Worm (Caenorhabditis elegans) whole organism, L3 larva: ENCODE measurements around the gene C09F9.1.

Experiments used
- R02D3.7 ChIP-seq: fragments of 150-350 bp; optimal IDR thresholded peaks from 2 replicates; lab custom pipeline; 2014; ENCODE audit warnings: missing biosample characterization, missing genetic modification characterization
- ZK546.5 ChIP-seq: sonication (generic microtip); optimal IDR thresholded peaks from 2 replicates; lab custom pipeline; 2017; ENCODE audit warnings: missing biosample characterization, missing genetic modification characterization
- aly-2 ChIP-seq: fragments of 150-350 bp; optimal IDR thresholded peaks from 2 replicates; lab custom pipeline; 2014; ENCODE audit warnings: missing biosample characterization, missing genetic modification characterization
- ama-1 ChIP-seq: fragments of 150-350 bp; optimal IDR thresholded peaks from 2 replicates; lab custom pipeline; 2018
- ceh-16 ChIP-seq: sonication (generic microtip); optimal IDR thresholded peaks from 2 replicates; lab custom pipeline; 2017; ENCODE audit warnings: missing biosample characterization, missing genetic modification characterization
- elt-1 ChIP-seq: fragments of 150-350 bp; optimal IDR thresholded peaks from 2 replicates; lab custom pipeline; 2014; ENCODE audit warnings: missing biosample characterization, missing genetic modification characterization
- eor-1 ChIP-seq, 2 experiments: fragments of 150-350 bp; optimal IDR thresholded peaks; 2 replicates each; lab custom pipeline; 2014 to 2018; ENCODE audit warnings: missing biosample characterization in 2 of 2, missing genetic modification characterization in 2 of 2
- fkh-10 ChIP-seq: sonication (generic microtip); optimal IDR thresholded peaks from 2 replicates; lab custom pipeline; 2017; ENCODE audit warnings: missing biosample characterization, missing genetic modification reagents, missing genetic modification characterization
- fkh-2 ChIP-seq: fragments of 150-350 bp; optimal IDR thresholded peaks from 2 replicates; lab custom pipeline; 2014; ENCODE audit warnings: missing biosample characterization, missing genetic modification reagents, missing genetic modification characterization
- lin-15B ChIP-seq: fragments of 150-350 bp; optimal IDR thresholded peaks from 2 replicates; lab custom pipeline; 2014; ENCODE audit warnings: missing biosample characterization, missing genetic modification characterization
- mdl-1 ChIP-seq: fragments of 150-350 bp; optimal IDR thresholded peaks from 2 replicates; lab custom pipeline; 2014; ENCODE audit warnings: missing biosample characterization, missing genetic modification characterization
- mml-1 ChIP-seq: fragments of 150-350 bp; sonication (generic microtip); optimal IDR thresholded peaks from 3 replicates; lab custom pipeline; 2014; ENCODE audit warnings: missing biosample characterization, missing genetic modification characterization
- nfya-1 ChIP-seq: sonication (generic microtip); optimal IDR thresholded peaks from 2 replicates; lab custom pipeline; 2017; ENCODE audit warnings: missing genetic modification characterization, mild to moderate bottlenecking, missing compliant biosample characterization, antibody characterized with exemption, moderate library complexity; ENCODE audit not compliant: insufficient read depth
- nhr-11 ChIP-seq: fragments of 150-350 bp; optimal IDR thresholded peaks from 2 replicates; lab custom pipeline; 2014; ENCODE audit warnings: missing biosample characterization, missing genetic modification characterization
- nhr-23 ChIP-seq: fragments of 150-350 bp; optimal IDR thresholded peaks from 2 replicates; lab custom pipeline; 2014; ENCODE audit warnings: missing biosample characterization, missing genetic modification reagents, missing genetic modification characterization
- nhr-25 ChIP-seq: sonication (generic microtip); optimal IDR thresholded peaks from 2 replicates; lab custom pipeline; 2017; ENCODE audit warnings: missing biosample characterization, missing genetic modification characterization
- nhr-28 ChIP-seq: fragments of 150-350 bp; optimal IDR thresholded peaks from 2 replicates; lab custom pipeline; 2014; ENCODE audit warnings: missing biosample characterization, missing genetic modification characterization
- nhr-43 ChIP-seq: sonication (generic microtip); optimal IDR thresholded peaks from 2 replicates; lab custom pipeline; 2016; ENCODE audit warnings: mild to moderate bottlenecking, missing genetic modification characterization, missing compliant biosample characterization; ENCODE audit not compliant: poor library complexity, severe bottlenecking
- nhr-76 ChIP-seq: fragments of 150-350 bp; sonication (generic microtip); optimal IDR thresholded peaks from 5 replicates; lab custom pipeline; 2014; ENCODE audit warnings: missing biosample characterization, missing genetic modification characterization
- pqm-1 ChIP-seq: fragments of 150-350 bp; optimal IDR thresholded peaks from 2 replicates; lab custom pipeline; 2017; ENCODE audit warnings: missing biosample characterization, missing genetic modification characterization, inconsistent platforms
- sea-2 ChIP-seq: fragments of 150-350 bp; sonication (generic microtip); optimal IDR thresholded peaks from 4 replicates; lab custom pipeline; 2014; ENCODE audit warnings: missing biosample characterization, missing genetic modification reagents, missing genetic modification characterization
- skn-1 ChIP-seq: fragments of 150-350 bp; optimal IDR thresholded peaks from 2 replicates; lab custom pipeline; 2014; ENCODE audit warnings: missing biosample characterization, missing genetic modification characterization
- snpc-4 ChIP-seq: fragments of 150-350 bp; optimal IDR thresholded peaks from 2 replicates; lab custom pipeline; 2014; ENCODE audit warnings: missing biosample characterization, missing genetic modification characterization
- tbx-2 ChIP-seq: sonication (generic microtip); optimal IDR thresholded peaks from 2 replicates; lab custom pipeline; 2016; ENCODE audit warnings: mild to moderate bottlenecking, missing genetic modification characterization, missing compliant biosample characterization
- unc-39 ChIP-seq: sonication (generic microtip); optimal IDR thresholded peaks from 4 replicates; lab custom pipeline; 2017; ENCODE audit warnings: missing biosample characterization, missing genetic modification characterization
- zag-1 ChIP-seq: fragments of 150-350 bp; optimal IDR thresholded peaks from 2 replicates; lab custom pipeline; 2014; ENCODE audit warnings: missing biosample characterization, missing genetic modification characterization
- ztf-4 ChIP-seq: fragments of 150-350 bp; optimal IDR thresholded peaks from 2 replicates; lab custom pipeline; 2014; ENCODE audit warnings: missing biosample characterization, missing genetic modification characterization

Gene C09F9.1

DNA sequence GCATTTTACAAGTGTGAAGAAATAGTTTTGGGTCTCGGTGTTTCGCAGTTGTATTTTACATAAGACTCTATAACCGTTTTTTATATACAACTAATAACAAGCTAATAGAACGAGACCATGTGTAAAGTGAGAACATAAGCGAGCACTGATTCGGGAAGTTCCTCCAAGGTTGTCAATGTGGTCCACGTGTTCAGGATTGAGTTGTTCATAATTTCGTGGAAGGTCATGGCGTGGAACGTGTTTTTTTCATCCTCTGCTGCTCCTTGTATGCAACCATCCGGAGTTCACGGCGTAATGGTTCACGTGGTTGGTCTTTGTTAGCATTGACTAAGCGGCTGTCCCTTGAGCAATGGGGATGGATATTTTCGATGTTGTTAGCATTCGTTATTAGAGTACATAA, 30.0 kb downstream of the C09F9.1 start:
- TF ChIP-seq ztf-4 (tag; lab: Kevin White, UChicago) (no peak), nhr-28 (tag; lab: Kevin White, UChicago) (no peak), skn-1 (tag; lab: Kevin White, UChicago) (no peak), nhr-76 (tag; lab: Kevin White, UChicago) (no peak), R02D3.7 (tag; lab: Kevin White, UChicago) (no peak), mdl-1 (tag; lab: Kevin White, UChicago) (no peak), pqm-1 (tag; lab: Kevin White, UChicago) (no peak), lin-15B (tag; lab: Kevin White, UChicago) (no peak), nhr-23 (no peak), eor-1 (tag; optimal IDR thresholded peaks at IDR 0.05; lab: Kevin White, UChicago) (no peak), elt-1 (tag; lab: Kevin White, UChicago) (no peak), sea-2 (GFP tag; lab: Kevin White, UChicago) (no peak), ceh-16 (tag; lab: Kevin White, UChicago) (no peak), nhr-11 (tag; lab: Kevin White, UChicago) (no peak), tbx-2 (tag; lab: Kevin White, UChicago) (no peak), nfya-1 (tag; lab: Kevin White, UChicago) (no peak), ZK546.5 (no peak), fkh-10 (GFP tag; lab: Kevin White, UChicago) (no peak), zag-1 (no peak)
- TF ChIP-seq, all 47 proteins: peak for 0

DNA sequence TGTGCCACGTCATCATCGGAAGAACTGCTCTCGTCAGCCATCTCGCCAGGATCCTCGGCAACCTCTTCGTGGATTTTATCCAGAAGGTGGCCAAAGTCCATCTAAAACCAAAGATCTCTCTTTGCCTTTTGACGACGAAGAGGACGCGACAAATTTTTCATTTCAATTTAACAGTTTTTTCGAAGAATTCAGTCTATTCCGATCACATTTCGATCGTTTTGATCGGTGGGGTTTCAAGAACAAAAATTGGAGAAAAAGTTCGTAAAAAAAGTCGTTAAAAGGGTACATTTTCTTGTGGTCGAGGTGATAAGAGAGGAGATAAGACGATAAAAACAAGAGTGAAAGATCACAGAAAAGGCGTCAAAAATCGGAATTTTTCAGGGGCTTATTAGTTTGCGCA, 35.3 kb downstream of the C09F9.1 start, which contains the start of gene glna-1:
Gene glna-1 (minus strand): TSS at position 101 of the 400 bp plus-strand sequence.
- TF ChIP-seq skn-1 (tag; lab: Kevin White, UChicago) (no peak), snpc-4 (no peak), fkh-2 (no peak), nhr-25 (tag; lab: Kevin White, UChicago) (no peak)

DNA sequence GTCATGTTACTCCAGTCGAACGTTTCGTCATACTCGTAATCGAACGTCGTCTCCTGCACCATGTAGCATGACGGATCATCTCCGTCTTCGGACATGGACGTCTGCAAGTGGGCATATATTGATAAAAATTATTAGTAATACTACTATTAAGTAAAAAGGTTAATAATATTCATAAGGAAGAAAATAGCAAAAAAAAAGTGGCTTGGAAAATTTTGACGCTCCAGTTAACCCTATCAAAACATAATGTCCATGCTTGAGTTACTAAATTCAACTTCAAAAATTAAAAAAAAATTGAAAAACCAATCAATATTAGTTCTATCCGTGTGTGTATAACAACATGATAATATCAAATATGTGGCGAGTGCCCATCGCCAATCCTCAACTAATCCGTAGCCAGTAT, 41.0 kb downstream of the C09F9.1 start, which contains the start of gene npr-34:
Gene npr-34 (minus strand): TSS at position 101 of the 400 bp plus-strand sequence.
- TF ChIP-seq nhr-43 (tag; lab: Kevin White, UChicago) (no peak), nhr-11 (tag; lab: Kevin White, UChicago) (no peak)
- TF ChIP-seq, all 47 proteins: peak for 0

DNA sequence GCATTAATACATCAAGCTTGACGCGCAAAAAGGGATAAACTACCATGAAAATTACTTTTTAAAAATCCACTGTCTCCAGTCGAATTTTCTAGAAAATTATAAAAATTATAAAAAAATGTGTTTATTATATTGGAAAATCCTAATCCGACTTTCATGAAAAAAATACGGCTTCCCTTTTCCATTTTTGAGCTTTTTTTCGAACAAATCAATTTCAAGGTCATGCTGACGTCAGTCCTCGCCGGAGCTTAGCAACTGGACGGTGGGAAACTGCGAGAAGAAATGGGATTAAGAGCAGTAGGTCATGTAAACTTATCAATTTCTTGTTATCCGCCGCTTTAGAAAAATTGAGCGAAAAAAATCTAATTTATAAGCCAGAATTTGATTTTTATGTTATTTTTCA, 47.0 kb downstream of the C09F9.1 start:
- no peak for TF ChIP-seq nhr-25 (tag; lab: Kevin White, UChicago)
- no peak for TF ChIP-seq aly-2
- TF ChIP-seq fkh-2: no peak
- no peak for TF ChIP-seq mml-1 (tag; lab: Kevin White, UChicago)
- no peak for TF ChIP-seq R02D3.7 (tag; lab: Kevin White, UChicago)
- TF ChIP-seq nhr-23: no peak
- no peak for TF ChIP-seq ztf-4 (tag; lab: Kevin White, UChicago)
- TF ChIP-seq unc-39: no peak
- no peak for TF ChIP-seq ama-1 (lab: Kevin White, UChicago)
- TF ChIP-seq zag-1: no peak
- TF ChIP-seq nhr-11 (tag; lab: Kevin White, UChicago): no peak
- no peak for TF ChIP-seq lin-15B (tag; lab: Kevin White, UChicago)
- no peak for TF ChIP-seq pqm-1 (tag; lab: Kevin White, UChicago)
